Comparison of ENCODE assay signal across 4 worm cellular contexts in the genomic region with DNA sequence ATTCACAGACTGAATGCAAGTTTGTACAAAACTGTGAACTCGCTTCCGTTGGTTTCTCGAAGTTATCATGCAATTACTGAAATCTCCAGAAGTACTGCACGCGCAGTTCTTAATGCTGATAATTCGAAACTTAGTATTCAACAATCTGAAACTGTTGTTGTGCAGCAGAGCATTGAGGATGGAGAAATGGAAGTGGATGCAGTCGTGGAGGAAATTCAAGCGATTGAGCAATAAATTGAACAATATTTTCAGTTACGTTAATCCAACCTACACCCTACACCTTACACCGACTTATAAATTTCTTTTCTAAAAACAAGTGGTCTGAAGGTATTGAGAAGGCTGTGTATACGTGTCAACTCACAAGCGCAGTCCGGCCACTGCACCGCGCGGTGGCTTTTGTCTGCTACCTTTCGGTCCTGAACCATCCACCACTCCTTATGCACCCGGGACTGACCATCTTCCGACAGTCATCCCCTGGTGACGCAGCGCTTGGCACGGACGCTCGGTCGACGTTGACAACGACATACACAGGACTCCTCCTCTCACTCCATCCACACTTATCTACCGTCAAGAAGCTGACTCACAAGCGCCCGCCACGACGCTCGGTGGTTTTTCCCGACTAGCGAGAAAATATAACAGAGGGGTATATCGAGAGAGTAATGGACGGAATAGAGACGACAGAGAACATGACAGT.
A peak's percentile ranks its signal among the peaks of the same experiment; 100 is the strongest.
TF ChIP-seq lines count a peak whose summit lies in the region.
"Not testable (repeated sequence)": the region's sequence is repeated elsewhere in the genome, so short reads cannot be mapped to it uniquely, and the experiment has no call there.

No protein-coding gene starts in this region.

TF ChIP-seq in whole organism, L2 larva, 48 proteins besides CTCF, POLR2A, EP300 and RAD21:
- TF ChIP-seq lin-13 (GFP tag; optimal IDR thresholded peaks at IDR 0.05; lab: Kevin White, UChicago) = peak; percentile 65
- TF ChIP-seq nhr-6 (tag; optimal IDR thresholded peaks at IDR 0.05; lab: Kevin White, UChicago) = peak; percentile 25
- peak; percentile 34 for TF ChIP-seq unc-55 (GFP tag; optimal IDR thresholded peaks at IDR 0.05; lab: Kevin White, UChicago)
- TF ChIP-seq C34F6.9 (tag; optimal IDR thresholded peaks at IDR 0.05; lab: Kevin White, UChicago) = peak; percentile 20
- TF ChIP-seq sma-3 (GFP tag; optimal IDR thresholded peaks at IDR 0.05; lab: Kevin White, UChicago) = peak; percentile 58
- TF ChIP-seq crh-2 (tag; optimal IDR thresholded peaks at IDR 0.05; lab: Kevin White, UChicago) = peak; percentile 56
- peak; percentile 35 for TF ChIP-seq gmeb-1 (tag; optimal IDR thresholded peaks at IDR 0.05; lab: Kevin White, UChicago)
- TF ChIP-seq ceh-16 (tag; optimal IDR thresholded peaks at IDR 0.05; lab: Kevin White, UChicago) = peak; percentile 9
- TF ChIP-seq fos-1 (tag; optimal IDR thresholded peaks at IDR 0.05; lab: Kevin White, UChicago) = peak; percentile 62
- TF ChIP-seq F13H6.1 (tag; optimal IDR thresholded peaks at IDR 0.05; lab: Kevin White, UChicago) = peak; percentile 53
- peak; percentile 46 for TF ChIP-seq nhr-129 (tag; optimal IDR thresholded peaks at IDR 0.05; lab: Kevin White, UChicago)
- TF ChIP-seq sma-9 (GFP tag; optimal IDR thresholded peaks at IDR 0.05; lab: Kevin White, UChicago) = peak; percentile 33
- not testable (repeated sequence) for TF ChIP-seq sma-9 (tag; optimal IDR thresholded peaks at IDR 0.05; lab: Kevin White, UChicago)
- peak; percentile 63 for TF ChIP-seq nhr-21 (tag; optimal IDR thresholded peaks at IDR 0.05; lab: Kevin White, UChicago)
- peak; percentile 47 for TF ChIP-seq nhr-25 (tag; optimal IDR thresholded peaks at IDR 0.05; lab: Kevin White, UChicago)
- peak; percentile 32 for TF ChIP-seq Y55F3AM.14 (GFP tag; optimal IDR thresholded peaks at IDR 0.05; lab: Kevin White, UChicago)
- peak in 1 of 2 experiments; percentile 62 for TF ChIP-seq lsy-2 (tag; optimal IDR thresholded peaks at IDR 0.05; lab: Kevin White, UChicago)
- TF ChIP-seq mbf-1 (tag; optimal IDR thresholded peaks at IDR 0.05; lab: Kevin White, UChicago) = peak; percentile 26
- peak; percentile 8 for TF ChIP-seq sem-4 (tag; optimal IDR thresholded peaks at IDR 0.05; lab: Kevin White, UChicago)

TF ChIP-seq in whole organism, L4 larva, 104 proteins besides CTCF, POLR2A, EP300 and RAD21 (continues in another document):
- peak; percentile 70; the same call in 1 of the 2 replicates for TF ChIP-seq ZK337.2 (GFP tag; IDR thresholded peaks at IDR 0.05; lab: Robert Waterston, UW)
- TF ChIP-seq lin-38 (GFP tag; IDR thresholded peaks at IDR 0.05; lab: Robert Waterston, UW) = peak; percentile 72
- peak; percentile 77 for TF ChIP-seq spr-1 (tag; optimal IDR thresholded peaks at IDR 0.05; lab: Kevin White, UChicago)
- TF ChIP-seq F37D6.2 (tag; optimal IDR thresholded peaks at IDR 0.05; lab: Kevin White, UChicago) = peak; percentile 34
- TF ChIP-seq F49E8.2 (tag; optimal IDR thresholded peaks at IDR 0.05; lab: Kevin White, UChicago; ENCODE audit: borderline replicate concordance) = peak; percentile 2
- TF ChIP-seq hif-1 (tag; optimal IDR thresholded peaks at IDR 0.05; lab: Kevin White, UChicago) = peak in 1 of 2 experiments; percentile 54
- TF ChIP-seq ceh-44 (GFP tag; IDR thresholded peaks at IDR 0.05; lab: Robert Waterston, UW) = peak; percentile 37; the same call in 1 of the 2 replicates
- peak; percentile 79 for TF ChIP-seq egl-43 (GFP tag; IDR thresholded peaks at IDR 0.05; lab: Robert Waterston, UW)
- TF ChIP-seq zip-2 (tag; optimal IDR thresholded peaks at IDR 0.05; lab: Kevin White, UChicago) = peak; percentile 45
- 0 out of 2 replicates have a peak, but pooled peaks have one; percentile 17 for TF ChIP-seq mdt-29 (GFP tag; IDR thresholded peaks at IDR 0.05; lab: Robert Waterston, UW)
- TF ChIP-seq hlh-30 (tag; optimal IDR thresholded peaks at IDR 0.05; lab: Kevin White, UChicago; ENCODE audit: insufficient read depth) = peak; percentile 34
- TF ChIP-seq lir-3 (tag; optimal IDR thresholded peaks at IDR 0.05; lab: Kevin White, UChicago) = peak; percentile 75
- TF ChIP-seq hmg-1.1 (GFP tag; IDR thresholded peaks at IDR 0.05; lab: Robert Waterston, UW) = peak; percentile 88
- TF ChIP-seq mes-2 (tag; optimal IDR thresholded peaks at IDR 0.05; lab: Kevin White, UChicago; ENCODE audit: poor library complexity, severe bottlenecking) = peak; percentile 62
- peak; percentile 69 for TF ChIP-seq nhr-111 (GFP tag; optimal IDR thresholded peaks at IDR 0.05; lab: Kevin White, UChicago)
- peak; percentile 46; the same call in 1 of the 2 replicates for TF ChIP-seq zip-11 (GFP tag; IDR thresholded peaks at IDR 0.05; lab: Robert Waterston, UW)
- peak; percentile 91 for TF ChIP-seq set-16 (GFP tag; IDR thresholded peaks at IDR 0.05; lab: Robert Waterston, UW)
- 0 out of 2 replicates have a peak, but pooled peaks have one; percentile 57 for TF ChIP-seq daf-19 (GFP tag; conservative IDR thresholded peaks at IDR 0.05; lab: Robert Waterston, UW)
- peak; percentile 61 for TF ChIP-seq nhr-102 (tag; optimal IDR thresholded peaks at IDR 0.05; lab: Kevin White, UChicago)

TF ChIP-seq in whole organism, late embryonic, 69 proteins besides CTCF, POLR2A, EP300 and RAD21 (continues in another document):
- peak; percentile 28 for TF ChIP-seq K09A11.1 (tag; optimal IDR thresholded peaks at IDR 0.05; lab: Kevin White, UChicago; ENCODE audit: insufficient read depth)
- TF ChIP-seq rnt-1 (tag; optimal IDR thresholded peaks at IDR 0.05; lab: Kevin White, UChicago) = peak; percentile 15
- peak; percentile 39 for TF ChIP-seq pat-9 (tag; optimal IDR thresholded peaks at IDR 0.05; lab: Kevin White, UChicago)
- peak; percentile 4 for TF ChIP-seq hlh-6 (tag; optimal IDR thresholded peaks at IDR 0.05; lab: Kevin White, UChicago)
- TF ChIP-seq hlh-15 (tag; optimal IDR thresholded peaks at IDR 0.05; lab: Kevin White, UChicago) = peak; percentile 18
- peak; percentile 69; the same call in 1 of the 2 replicates for TF ChIP-seq ceh-45 (GFP tag; IDR thresholded peaks at IDR 0.05; lab: Robert Waterston, UW)
- peak; percentile 52 for TF ChIP-seq Y22D7AL.16 (tag; optimal IDR thresholded peaks at IDR 0.05; lab: Kevin White, UChicago)
- TF ChIP-seq unc-3 (GFP tag; conservative IDR thresholded peaks at IDR 0.05; lab: Robert Waterston, UW) = peak; percentile 55; the same call in 1 of the 2 replicates
- TF ChIP-seq unc-3 (tag; optimal IDR thresholded peaks at IDR 0.05; lab: Kevin White, UChicago) = not testable (repeated sequence)
- peak; percentile 67 for TF ChIP-seq T23F11.4 (GFP tag; optimal IDR thresholded peaks at IDR 0.05; lab: Kevin White, UChicago)
- TF ChIP-seq K02D7.2 (tag; optimal IDR thresholded peaks at IDR 0.05; lab: Kevin White, UChicago) = peak; percentile 55
- TF ChIP-seq C38D4.7 (GFP tag; optimal IDR thresholded peaks at IDR 0.05; lab: Kevin White, UChicago) = peak; percentile 68
- TF ChIP-seq hlh-8 (tag; optimal IDR thresholded peaks at IDR 0.05; lab: Kevin White, UChicago) = peak; percentile 10
- peak; percentile 70 for TF ChIP-seq ceh-31 (tag; optimal IDR thresholded peaks at IDR 0.05; lab: Kevin White, UChicago)
- peak; percentile 40 for TF ChIP-seq sdc-2 (tag; optimal IDR thresholded peaks at IDR 0.05; lab: Kevin White, UChicago)
- TF ChIP-seq nhr-232 (tag; optimal IDR thresholded peaks at IDR 0.05; lab: Kevin White, UChicago) = peak; percentile 55
- peak; percentile 12 for TF ChIP-seq dmd-4 (tag; optimal IDR thresholded peaks at IDR 0.05; lab: Kevin White, UChicago; ENCODE audit: borderline replicate concordance)
- peak; percentile 69 for TF ChIP-seq sox-2 (GFP tag; IDR thresholded peaks at IDR 0.05; lab: Robert Waterston, UW)
- peak; percentile 6 for TF ChIP-seq ets-4 (tag; optimal IDR thresholded peaks at IDR 0.05; lab: Kevin White, UChicago)
- peak; percentile 44 for TF ChIP-seq nfya-1 (tag; optimal IDR thresholded peaks at IDR 0.05; lab: Kevin White, UChicago)
- TF ChIP-seq fax-1 (tag; optimal IDR thresholded peaks at IDR 0.05; lab: Kevin White, UChicago) = peak; percentile 48

TF ChIP-seq in whole organism, mixed stage, embryonic, 35 proteins besides CTCF, POLR2A, EP300 and RAD21:
- peak; percentile 77 for TF ChIP-seq ceh-83 (GFP tag; optimal IDR thresholded peaks at IDR 0.05; lab: Kevin White, UChicago)
- TF ChIP-seq lin-13 (tag; optimal IDR thresholded peaks at IDR 0.05; lab: Kevin White, UChicago) = peak; percentile 10
- peak; percentile 61 for TF ChIP-seq sem-2 (GFP tag; optimal IDR thresholded peaks at IDR 0.05; lab: Kevin White, UChicago)
- peak; percentile 79 for TF ChIP-seq M03D4.4 (tag; optimal IDR thresholded peaks at IDR 0.05; lab: Kevin White, UChicago)
- TF ChIP-seq pha-4 (tag; optimal IDR thresholded peaks at IDR 0.05; lab: Kevin White, UChicago) = peak; percentile 13
- peak; percentile 33 for TF ChIP-seq tbx-8 (GFP tag; optimal IDR thresholded peaks at IDR 0.05; lab: Kevin White, UChicago)
- peak; percentile 66 for TF ChIP-seq cnd-1 (tag; optimal IDR thresholded peaks at IDR 0.05; lab: Kevin White, UChicago)
- peak; percentile 45 for TF ChIP-seq bed-3 (GFP tag; optimal IDR thresholded peaks at IDR 0.05; lab: Kevin White, UChicago)
- TF ChIP-seq mep-1 (tag; optimal IDR thresholded peaks at IDR 0.05; lab: Kevin White, UChicago) = peak; percentile 33
- TF ChIP-seq nhr-2 (tag; optimal IDR thresholded peaks at IDR 0.05; lab: Kevin White, UChicago) = peak; percentile 25
- peak; percentile 44 for TF ChIP-seq ham-2 (GFP tag; optimal IDR thresholded peaks at IDR 0.05; lab: Kevin White, UChicago)
- TF ChIP-seq hlh-1 (tag; optimal IDR thresholded peaks at IDR 0.05; lab: Kevin White, UChicago) = peak; percentile 53
- TF ChIP-seq lin-32 (GFP tag; optimal IDR thresholded peaks at IDR 0.05; lab: Kevin White, UChicago) = peak; percentile 10
- TF ChIP-seq sptf-1 (tag; optimal IDR thresholded peaks at IDR 0.05; lab: Kevin White, UChicago) = peak; percentile 69
- TF ChIP-seq mls-2 (tag; optimal IDR thresholded peaks at IDR 0.05; lab: Kevin White, UChicago) = peak; percentile 87
- peak; percentile 23 for TF ChIP-seq ceh-43 (GFP tag; optimal IDR thresholded peaks at IDR 0.05; lab: Kevin White, UChicago)
- peak; percentile 13 for TF ChIP-seq lsy-2 (tag; optimal IDR thresholded peaks at IDR 0.05; lab: Kevin White, UChicago)
- peak; percentile 56 for TF ChIP-seq unc-120 (tag; optimal IDR thresholded peaks at IDR 0.05; lab: Kevin White, UChicago; ENCODE audit: poor library complexity, severe bottlenecking)
- TF ChIP-seq drap-1 (GFP tag; optimal IDR thresholded peaks at IDR 0.05; lab: Kevin White, UChicago) = peak; percentile 65
TF ChIP-seq in whole organism, mixed stage, embryonic: peak in this region for 19; not testable (repeated sequence) for 16.
